Fruit fly (Drosophila melanogaster) whole organism, embryonic: ENCODE results near the gene Cht2.
A peak's percentile ranks its signal among the peaks of the same experiment; 100 is the strongest.

Experiments
- CG11695 ChIP-seq: fragments of 200-800 bp; sonication (Bioruptor generic); IDR thresholded peaks from 3 replicates; pipeline ENCODE4 v1.3.6; 2022; ENCODE audit warnings: missing biosample characterization, missing genetic modification characterization
- CG12071 ChIP-seq: fragments of 200-800 bp; sonication (Bioruptor generic); optimal IDR thresholded peaks from 3 replicates; lab custom pipeline; 2018; ENCODE audit warnings: missing biosample characterization, mild to moderate bottlenecking, missing genetic modification characterization
- CG12104 ChIP-seq: fragments of 200-800 bp; sonication (Bioruptor generic); optimal IDR thresholded peaks from 3 replicates; lab custom pipeline; 2016; ENCODE audit warnings: missing biosample characterization, missing genetic modification characterization
- CG12769 ChIP-seq: fragments of 200-800 bp; sonication (Bioruptor generic); optimal IDR thresholded peaks from 2 replicates; lab custom pipeline; 2019; ENCODE audit warnings: missing biosample characterization, mild to moderate bottlenecking, missing genetic modification characterization, moderate library complexity
- CG12942 ChIP-seq: fragments of 200-800 bp; sonication (Bioruptor generic); optimal IDR thresholded peaks from 3 replicates; lab custom pipeline; 2016; ENCODE audit warnings: missing biosample characterization, missing genetic modification characterization
- CG15269 ChIP-seq: fragments of 200-800 bp; sonication (Bioruptor generic); optimal IDR thresholded peaks from 2 replicates; lab custom pipeline; 2018; ENCODE audit warnings: missing biosample characterization, mild to moderate bottlenecking, missing genetic modification characterization, moderate library complexity
- CG15514 ChIP-seq: fragments of 200-800 bp; sonication (Bioruptor generic); optimal IDR thresholded peaks from 3 replicates; lab custom pipeline; 2017; ENCODE audit warnings: missing biosample characterization, missing genetic modification characterization, mild to moderate bottlenecking, moderate library complexity, missing genetic modification reagents
- CG16815 ChIP-seq: fragments of 200-800 bp; sonication (Bioruptor generic); optimal IDR thresholded peaks from 3 replicates; lab custom pipeline; 2017; ENCODE audit warnings: missing biosample characterization, mild to moderate bottlenecking, missing genetic modification characterization
- CG30431 ChIP-seq: fragments of 200-800 bp; sonication (Bioruptor generic); optimal IDR thresholded peaks from 2 replicates; lab custom pipeline; 2017; ENCODE audit warnings: missing biosample characterization, missing genetic modification characterization
- CG3995 ChIP-seq: fragments of 200-800 bp; sonication (Bioruptor generic); optimal IDR thresholded peaks from 3 replicates; lab custom pipeline; 2016; ENCODE audit warnings: missing biosample characterization, missing genetic modification characterization
- CG4328 ChIP-seq: fragments of 200-800 bp; sonication (Bioruptor generic); optimal IDR thresholded peaks from 3 replicates; lab custom pipeline; 2017; ENCODE audit warnings: missing biosample characterization, missing genetic modification reagents, missing genetic modification characterization
- CG4617 ChIP-seq: fragments of 200-800 bp; sonication (Bioruptor generic); optimal IDR thresholded peaks from 3 replicates; lab custom pipeline; 2016; ENCODE audit warnings: missing biosample characterization, missing genetic modification characterization, borderline replicate concordance
- CG5180 ChIP-seq: fragments of 200-800 bp; sonication (Bioruptor generic); optimal IDR thresholded peaks from 3 replicates; lab custom pipeline; 2017; ENCODE audit warnings: missing biosample characterization, missing genetic modification characterization, mild to moderate bottlenecking, moderate library complexity, missing genetic modification reagents
- CG6654 ChIP-seq: fragments of 200-800 bp; sonication (Bioruptor generic); optimal IDR thresholded peaks from 2 replicates; lab custom pipeline; 2017; ENCODE audit warnings: missing biosample characterization, mild to moderate bottlenecking, missing genetic modification characterization
- CG6683 ChIP-seq: fragments of 200-800 bp; sonication (Bioruptor generic); optimal IDR thresholded peaks from 2 replicates; lab custom pipeline; 2017; ENCODE audit warnings: missing biosample characterization, mild to moderate bottlenecking, missing genetic modification characterization, missing genetic modification reagents
- CG6689 ChIP-seq: fragments of 200-800 bp; sonication (Bioruptor generic); IDR thresholded peaks from 2 replicates; pipeline ENCODE4 v1.3.6; 2022; ENCODE audit warnings: missing biosample characterization, missing genetic modification characterization
- CG6854 ChIP-seq: fragments of 200-800 bp; sonication (Bioruptor generic); optimal IDR thresholded peaks from 3 replicates; lab custom pipeline; 2017; ENCODE audit warnings: missing biosample characterization, mild to moderate bottlenecking, missing genetic modification characterization
- CG7987 ChIP-seq: fragments of 200-800 bp; sonication (Bioruptor generic); optimal IDR thresholded peaks from 2 replicates; lab custom pipeline; 2018; ENCODE audit warnings: missing biosample characterization, mild to moderate bottlenecking, missing genetic modification characterization, moderate library complexity
- CG8281 ChIP-seq: fragments of 200-800 bp; sonication (Bioruptor generic); optimal IDR thresholded peaks from 2 replicates; lab custom pipeline; 2018; ENCODE audit warnings: missing biosample characterization, mild to moderate bottlenecking, missing genetic modification characterization, moderate library complexity
- CG8359 ChIP-seq: fragments of 200-800 bp; sonication (Bioruptor generic); optimal IDR thresholded peaks from 2 replicates; lab custom pipeline; 2017; ENCODE audit warnings: missing biosample characterization, mild to moderate bottlenecking, missing genetic modification characterization, borderline replicate concordance
- Dek ChIP-seq: fragments of 200-800 bp; sonication (Bioruptor generic); optimal IDR thresholded peaks from 3 replicates; lab custom pipeline; 2019; ENCODE audit warnings: missing biosample characterization, mild to moderate bottlenecking, missing genetic modification characterization, moderate library complexity
- Dp ChIP-seq: fragments of 200-800 bp; sonication (Bioruptor generic); optimal IDR thresholded peaks from 2 replicates; lab custom pipeline; 2018; ENCODE audit warnings: missing biosample characterization, mild to moderate bottlenecking, missing genetic modification characterization, moderate library complexity
- Dref ChIP-seq: fragments of 200-800 bp; sonication (Bioruptor generic); IDR thresholded peaks from 2 replicates; pipeline ENCODE4 v1.3.6; 2022; ENCODE audit warnings: missing biosample characterization, missing genetic modification characterization
- GATAe ChIP-seq: fragments of 200-800 bp; sonication (Bioruptor generic); conservative IDR thresholded peaks from 2 replicates; pipeline ENCODE4 v1.3.6; 2022; ENCODE audit warnings: missing biosample characterization, missing genetic modification characterization
- H15 ChIP-seq: fragments of 200-800 bp; sonication (Bioruptor generic); IDR thresholded peaks from 3 replicates; pipeline ENCODE4 v1.3.6; 2022; ENCODE audit warnings: missing biosample characterization, missing genetic modification characterization
- HLH54F ChIP-seq: fragments of 200-800 bp; sonication (Bioruptor generic); optimal IDR thresholded peaks from 3 replicates; lab custom pipeline; 2016; ENCODE audit warnings: missing biosample characterization, missing genetic modification characterization
- Hand ChIP-seq: fragments of 200-800 bp; sonication (Bioruptor generic); optimal IDR thresholded peaks from 2 replicates; lab custom pipeline; 2017; ENCODE audit warnings: mild to moderate bottlenecking, missing biosample characterization, missing genetic modification reagents, missing genetic modification characterization
- HmgD ChIP-seq: fragments of 200-800 bp; sonication (Bioruptor generic); optimal IDR thresholded peaks from 3 replicates; lab custom pipeline; 2016; ENCODE audit warnings: missing biosample characterization, missing genetic modification characterization
- Lhr ChIP-seq: fragments of 200-800 bp; sonication (Bioruptor generic); optimal IDR thresholded peaks from 3 replicates; lab custom pipeline; 2017; ENCODE audit warnings: mild to moderate bottlenecking, missing biosample characterization, missing genetic modification reagents, missing genetic modification characterization
- MESR4 ChIP-seq: fragments of 200-800 bp; sonication (Bioruptor generic); optimal IDR thresholded peaks from 2 replicates; lab custom pipeline; 2018; ENCODE audit warnings: missing biosample characterization, mild to moderate bottlenecking, missing genetic modification characterization, moderate library complexity
- Optix ChIP-seq: fragments of 200-800 bp; sonication (Bioruptor generic); IDR thresholded peaks from 3 replicates; pipeline ENCODE4 v1.3.6; 2022; ENCODE audit warnings: missing biosample characterization, missing genetic modification characterization
- YL-1 ChIP-seq: fragments of 200-800 bp; sonication (Bioruptor generic); optimal IDR thresholded peaks from 3 replicates; lab custom pipeline; 2017; ENCODE audit warnings: missing biosample characterization, mild to moderate bottlenecking, missing genetic modification characterization
- bab2 ChIP-seq: fragments of 200-800 bp; sonication (Bioruptor generic); optimal IDR thresholded peaks from 2 replicates; lab custom pipeline; 2016; ENCODE audit warnings: missing biosample characterization, missing genetic modification characterization
- bsh ChIP-seq, 2 experiments: fragments of 200-800 bp; sonication (Bioruptor generic); optimal IDR thresholded peaks; 2 replicates each; lab custom pipeline; 2017 to 2018; ENCODE audit warnings: mild to moderate bottlenecking in 2 of 2, missing biosample characterization in 2 of 2, missing genetic modification characterization in 2 of 2, moderate library complexity in 1 of 2
- gcm ChIP-seq: fragments of 200-800 bp; sonication (Bioruptor generic); optimal IDR thresholded peaks from 2 replicates; lab custom pipeline; 2019; ENCODE audit warnings: missing biosample characterization, mild to moderate bottlenecking, missing genetic modification characterization, moderate library complexity
- grn ChIP-seq: fragments of 200-800 bp; sonication (Bioruptor generic); optimal IDR thresholded peaks from 3 replicates; lab custom pipeline; 2017; ENCODE audit warnings: missing biosample characterization, missing genetic modification characterization
- h ChIP-seq: fragments of >200 bp; optimal IDR thresholded peaks from 2 replicates; lab custom pipeline; 2017
- hkb ChIP-seq, 2 experiments: fragments of 200-800 bp in 1 of 2; fragments of >200 bp in 1 of 2; sonication (Bioruptor generic) in 1 of 2; IDR thresholded peaks in 1 of 2; optimal IDR thresholded peaks in 1 of 2; 2 replicates each; pipeline versions ENCODE4 v1.3.6 to Lab custom; 2017 to 2022; ENCODE audit warnings: missing biosample characterization in 1 of 2, missing genetic modification characterization in 1 of 2
- inv ChIP-seq: fragments of 200-800 bp; sonication (Bioruptor generic); IDR thresholded peaks from 2 replicates; pipeline ENCODE4 v1.3.6; 2022; ENCODE audit warnings: missing biosample characterization, missing genetic modification characterization; ENCODE audit not compliant: partially characterized antibody
- kah ChIP-seq: fragments of 200-800 bp; sonication (Bioruptor generic); optimal IDR thresholded peaks from 2 replicates; lab custom pipeline; 2018; ENCODE audit warnings: missing biosample characterization, mild to moderate bottlenecking, missing genetic modification characterization
- ken ChIP-seq: fragments of 200-800 bp; sonication (Bioruptor generic); IDR thresholded peaks from 3 replicates; pipeline ENCODE4 v1.3.6; 2022; ENCODE audit warnings: missing biosample characterization, missing genetic modification characterization
- luna ChIP-seq: fragments of 200-800 bp; sonication (Bioruptor generic); optimal IDR thresholded peaks from 2 replicates; lab custom pipeline; 2016; ENCODE audit warnings: missing biosample characterization, missing genetic modification characterization
- mirr ChIP-seq: fragments of 200-800 bp; sonication (Bioruptor generic); optimal IDR thresholded peaks from 3 replicates; lab custom pipeline; 2018; ENCODE audit warnings: missing biosample characterization, mild to moderate bottlenecking, missing genetic modification characterization
- mld ChIP-seq: fragments of 200-800 bp; sonication (Bioruptor generic); IDR thresholded peaks from 3 replicates; pipeline ENCODE4 v1.3.6; 2022; ENCODE audit warnings: missing biosample characterization, missing genetic modification characterization; ENCODE audit not compliant: partially characterized antibody
- row ChIP-seq: fragments of 200-800 bp; sonication (Bioruptor generic); IDR thresholded peaks from 3 replicates; pipeline ENCODE4 v1.3.6; 2022; ENCODE audit warnings: missing biosample characterization, missing genetic modification characterization
- scrt ChIP-seq: fragments of 200-800 bp; sonication (Bioruptor generic); optimal IDR thresholded peaks from 2 replicates; lab custom pipeline; 2018; ENCODE audit warnings: missing biosample characterization, mild to moderate bottlenecking, missing genetic modification characterization, moderate library complexity
- sd ChIP-seq: fragments of 200-800 bp; sonication (Bioruptor generic); optimal IDR thresholded peaks from 3 replicates; lab custom pipeline; 2018; ENCODE audit warnings: missing biosample characterization, mild to moderate bottlenecking, missing genetic modification characterization, moderate library complexity
- slbo ChIP-seq: fragments of 200-800 bp; sonication (Bioruptor generic); IDR thresholded peaks from 2 replicates; pipeline ENCODE4 v1.3.6; 2022; ENCODE audit warnings: missing biosample characterization, missing genetic modification characterization
- stwl ChIP-seq: fragments of 200-800 bp; sonication (Bioruptor generic); optimal IDR thresholded peaks from 3 replicates; lab custom pipeline; 2018; ENCODE audit warnings: missing biosample characterization, mild to moderate bottlenecking, missing genetic modification characterization, moderate library complexity
- tap ChIP-seq: fragments of 200-800 bp; optimal IDR thresholded peaks from 3 replicates; lab custom pipeline; 2019; ENCODE audit warnings: missing biosample characterization, mild to moderate bottlenecking, missing genetic modification characterization, moderate library complexity

Gene Cht2

dm6 chr3L:1737898-1738322, 17.8 kb downstream of the Cht2 start, which contains the start of gene PIG-Wb (continued):
- TF ChIP-seq mirr (peak; percentile 90), CG6683 (GFP tag; lab: Kevin White, UChicago) (no peak), CG5180 (GFP tag; lab: Kevin White, UChicago) (peak; percentile 1), HLH54F (GFP tag; lab: Kevin White, UChicago) (no peak), H15 (GFP tag; lab: Robert Waterston, UW) (no peak), CG6854 (GFP tag; lab: Kevin White, UChicago) (peak; percentile 55), CG12071 (GFP tag; lab: Kevin White, UChicago) (no peak), bab2 (no peak), mld (GFP tag; lab: Robert Waterston, UW) (no peak), CG8281 (peak; percentile 7), GATAe (peak; percentile 76; the same call in 1 of the 2 replicates), CG11695 (GFP tag; lab: Robert Waterston, UW) (no peak), Hand (GFP tag; lab: Kevin White, UChicago) (no peak), gcm (GFP tag; lab: Kevin White, UChicago) (no peak), scrt (GFP tag; lab: Kevin White, UChicago) (no peak), CG15269 (tag; lab: Kevin White, UChicago) (peak; percentile 27), CG4328 (GFP tag; lab: Kevin White, UChicago) (no peak), row (GFP tag; lab: Robert Waterston, UW) (peak; percentile 34; the same call in 2 of the 3 replicates), CG4617 (GFP tag; lab: Kevin White, UChicago) (no peak), kah (GFP tag; lab: Kevin White, UChicago) (no peak), slbo (GFP tag; lab: Robert Waterston, UW) (no peak), CG7987 (GFP tag; lab: Kevin White, UChicago) (no peak), Dp (GFP tag; lab: Kevin White, UChicago) (no peak), stwl (tag; lab: Kevin White, UChicago) (no peak), CG6654 (no peak), CG16815 (GFP tag; lab: Kevin White, UChicago) (no peak), CG30431 (GFP tag; lab: Kevin White, UChicago) (no peak), YL-1 (GFP tag; lab: Kevin White, UChicago) (no peak), tap (peak; percentile 20), CG8359 (no peak), Lhr (GFP tag; lab: Kevin White, UChicago) (no peak), CG12769 (tag; lab: Kevin White, UChicago) (peak; percentile 50), sd (peak; percentile 98), grn (peak; percentile 93), Dek (no peak), hkb (optimal IDR thresholded peaks at IDR 0.05; lab: Kevin White, UChicago) (no peak), hkb (GFP tag; IDR thresholded peaks at IDR 0.05; lab: Robert Waterston, UW) (0 out of 2 replicates have a peak, but pooled peaks have one; percentile 35), Dref (no peak), h (no peak), HmgD (GFP tag; lab: Kevin White, UChicago) (no peak), CG12104 (GFP tag; lab: Kevin White, UChicago) (no peak), CG3995 (GFP tag; lab: Kevin White, UChicago) (peak; percentile 82), CG6689 (GFP tag; lab: Robert Waterston, UW) (no peak), Optix (GFP tag; lab: Robert Waterston, UW) (no peak), ken (GFP tag; lab: Robert Waterston, UW) (no peak), inv (GFP tag; lab: Robert Waterston, UW) (no peak), bsh (GFP tag; optimal IDR thresholded peaks at IDR 0.05; lab: Kevin White, UChicago) (no peak), CG15514 (GFP tag; lab: Kevin White, UChicago) (no peak), luna (no peak), CG12942 (GFP tag; lab: Kevin White, UChicago) (no peak), MESR4 (GFP tag; lab: Kevin White, UChicago) (no peak)
